Worm (Caenorhabditis elegans): ENCODE data around the gene srw-108.

The srw-108 gene

DNA sequence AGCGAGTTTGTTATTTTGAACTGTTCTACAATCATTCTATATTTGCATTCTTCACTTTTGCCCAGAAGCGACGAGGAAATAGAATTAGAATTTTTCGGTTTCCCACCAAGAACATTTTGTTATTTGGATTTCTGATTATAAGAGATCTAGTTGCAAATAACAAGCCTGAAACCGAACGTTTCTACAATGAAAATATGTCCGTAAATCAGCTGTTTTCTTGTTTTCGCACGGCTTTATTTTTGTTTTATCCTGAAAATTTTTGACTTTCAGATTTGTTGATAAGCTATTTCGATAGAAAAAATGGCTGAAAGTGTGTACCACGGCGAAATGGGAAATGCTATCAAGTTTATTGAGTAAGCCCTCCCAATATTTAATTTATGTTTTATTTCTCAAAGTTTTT, at the start of gene srw-108:
Gene srw-108 (plus strand): TSS at position 301 of the 400 bp plus-strand sequence.
- no peak for TF ChIP-seq ref-1 (GFP tag; conservative IDR thresholded peaks at IDR 0.05)
- TF ChIP-seq med-1 (GFP tag; optimal IDR thresholded peaks at IDR 0.05; ENCODE audit: insufficient read depth), result no peak
- no peak for TF ChIP-seq ztf-23 (GFP tag; IDR thresholded peaks at IDR 0.05)
- TF ChIP-seq cog-1 (tag; optimal IDR thresholded peaks at IDR 0.05), result no peak
- no peak for TF ChIP-seq klf-2 (GFP tag; conservative IDR thresholded peaks at IDR 0.05)
- TF ChIP-seq T22C8.4 (GFP tag; IDR thresholded peaks at IDR 0.05), result no peak
- no peak for TF ChIP-seq flt-1 (GFP tag; IDR thresholded peaks at IDR 0.05)
- no peak for TF ChIP-seq tab-1 (GFP tag; IDR thresholded peaks at IDR 0.05)
- TF ChIP-seq ztf-29 (GFP tag; IDR thresholded peaks at IDR 0.05), result no peak

DNA sequence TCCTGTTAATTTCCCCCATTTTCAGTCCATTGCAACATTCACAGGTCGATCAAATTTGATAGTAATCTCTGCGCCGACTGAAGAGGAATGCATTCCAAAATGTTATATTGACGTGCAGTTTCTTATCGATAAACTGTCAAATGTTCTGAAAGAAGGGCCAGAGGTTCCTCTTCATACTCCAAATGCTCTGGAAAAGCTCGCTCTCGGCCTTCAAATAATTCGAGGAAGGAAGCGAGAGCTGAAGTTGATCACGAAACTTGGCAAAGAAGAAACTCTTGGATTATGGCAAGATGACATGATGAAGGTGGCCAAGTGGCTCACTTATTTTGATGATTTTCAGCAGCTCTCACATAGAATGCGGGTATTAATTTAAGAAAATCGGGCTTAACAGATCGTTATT, 48.7 kb upstream of the srw-108 start:
- TF ChIP-seq ztf-29 (GFP tag; IDR thresholded peaks at IDR 0.05) (no peak), klf-2 (GFP tag; conservative IDR thresholded peaks at IDR 0.05) (no peak), flt-1 (GFP tag; IDR thresholded peaks at IDR 0.05) (no peak), T22C8.4 (GFP tag; IDR thresholded peaks at IDR 0.05) (no peak), tab-1 (GFP tag; IDR thresholded peaks at IDR 0.05) (no peak), cog-1 (tag; optimal IDR thresholded peaks at IDR 0.05) (no peak), ztf-23 (GFP tag; IDR thresholded peaks at IDR 0.05) (no peak), ref-1 (GFP tag; conservative IDR thresholded peaks at IDR 0.05) (no peak), med-1 (GFP tag; optimal IDR thresholded peaks at IDR 0.05; ENCODE audit: insufficient read depth) (no peak)

DNA sequence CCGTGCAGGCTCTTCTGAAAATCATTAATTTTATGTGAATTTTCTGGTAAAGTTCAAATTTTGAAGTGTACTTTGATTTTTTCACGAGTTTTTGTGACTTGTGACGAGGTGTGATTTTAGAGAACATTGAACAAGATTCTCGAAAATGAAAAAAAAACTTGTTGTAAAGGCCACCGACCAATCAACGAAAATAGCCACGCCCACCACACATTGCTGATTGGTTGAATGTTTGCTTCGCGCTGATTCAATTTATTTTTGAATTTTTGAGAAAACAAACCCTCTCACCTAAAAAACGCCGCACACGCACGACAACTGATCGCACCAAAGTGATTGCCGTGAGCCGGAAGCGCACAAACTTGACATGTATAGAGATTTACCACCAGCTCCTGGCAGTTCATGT, 44.8 kb upstream of the srw-108 start:
- TF ChIP-seq flt-1 (GFP tag; IDR thresholded peaks at IDR 0.05) (no peak), ztf-23 (GFP tag; IDR thresholded peaks at IDR 0.05) (no peak), ref-1 (GFP tag; conservative IDR thresholded peaks at IDR 0.05) (no peak), ztf-29 (GFP tag; IDR thresholded peaks at IDR 0.05) (no peak), T22C8.4 (GFP tag; IDR thresholded peaks at IDR 0.05) (no peak), klf-2 (GFP tag; conservative IDR thresholded peaks at IDR 0.05) (no peak), cog-1 (tag; optimal IDR thresholded peaks at IDR 0.05) (no peak), med-1 (GFP tag; optimal IDR thresholded peaks at IDR 0.05; ENCODE audit: insufficient read depth) (no peak), tab-1 (GFP tag; IDR thresholded peaks at IDR 0.05) (no peak)

DNA sequence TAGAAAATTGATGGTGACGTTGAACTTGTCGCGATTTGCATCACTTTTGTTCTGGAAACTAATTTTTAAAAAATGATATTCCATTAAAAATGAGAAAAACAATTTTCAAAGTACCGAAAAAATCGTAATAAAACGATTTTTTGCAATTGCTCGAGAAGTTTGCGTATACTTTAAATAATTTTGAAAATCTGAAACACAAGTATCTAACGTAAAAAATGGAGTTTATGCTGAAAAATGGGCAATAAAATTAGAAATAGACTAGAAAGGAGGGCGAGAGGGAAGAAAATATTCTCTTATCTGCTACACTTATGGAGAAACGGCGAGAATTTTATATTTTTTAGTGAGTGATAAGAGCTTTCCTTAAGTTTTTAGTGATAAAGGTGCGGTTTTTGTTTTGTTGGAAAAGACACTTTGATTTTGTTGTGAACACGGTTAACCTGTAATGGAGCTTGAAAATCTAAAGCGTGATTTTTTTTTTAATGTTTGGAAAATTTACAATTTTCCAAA, 44.4 kb upstream of the srw-108 start, which contains the start of gene nhr-130:
Gene nhr-130 (minus strand): TSS at position 51 of the 507 bp plus-strand sequence.
- TF ChIP-seq cog-1 (tag; optimal IDR thresholded peaks at IDR 0.05), result no peak
- no peak for TF ChIP-seq ztf-29 (GFP tag; IDR thresholded peaks at IDR 0.05)
- TF ChIP-seq flt-1 (GFP tag; IDR thresholded peaks at IDR 0.05), result no peak
- no peak for TF ChIP-seq tab-1 (GFP tag; IDR thresholded peaks at IDR 0.05)

DNA sequence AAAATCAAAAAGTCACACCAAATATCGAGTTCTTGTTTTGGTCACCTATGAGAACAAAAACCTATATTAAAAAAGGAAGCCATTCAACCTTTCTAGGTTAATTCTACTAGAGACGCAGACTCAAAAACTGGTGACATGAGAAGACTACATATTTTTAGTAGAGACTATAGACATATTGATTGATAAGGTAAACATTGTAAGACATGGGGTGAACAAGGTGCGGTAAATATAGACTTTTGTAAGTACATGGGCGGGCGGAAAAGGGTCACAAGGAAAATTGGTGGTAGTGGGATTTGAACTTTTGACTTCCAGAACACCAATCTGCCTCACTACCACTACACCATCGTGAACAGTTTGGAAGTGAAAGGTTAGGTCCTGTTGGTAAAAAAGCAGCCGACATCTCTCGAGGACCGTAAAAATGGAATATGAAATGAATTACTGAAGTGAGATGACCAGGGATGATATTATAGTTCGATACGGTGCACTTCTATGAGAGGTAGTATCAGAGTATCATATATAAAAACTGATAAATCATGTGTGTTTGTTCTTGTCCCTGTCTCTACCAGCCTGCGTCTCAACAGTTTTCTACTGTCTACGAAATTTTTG, 43.3 kb upstream of the srw-108 start, which contains the start of gene nhr-212:
Gene nhr-212 (plus strand): TSS at position 573 of the 606 bp plus-strand sequence.
- TF ChIP-seq klf-2 (GFP tag; conservative IDR thresholded peaks at IDR 0.05) (no peak), T22C8.4 (GFP tag; IDR thresholded peaks at IDR 0.05) (no peak), ztf-29 (GFP tag; IDR thresholded peaks at IDR 0.05) (no peak), med-1 (GFP tag; optimal IDR thresholded peaks at IDR 0.05; ENCODE audit: insufficient read depth) (no peak), cog-1 (tag; optimal IDR thresholded peaks at IDR 0.05) (no peak), ref-1 (GFP tag; conservative IDR thresholded peaks at IDR 0.05) (no peak), ztf-23 (GFP tag; IDR thresholded peaks at IDR 0.05) (no peak), tab-1 (GFP tag; IDR thresholded peaks at IDR 0.05) (no peak), flt-1 (GFP tag; IDR thresholded peaks at IDR 0.05) (no peak)

DNA sequence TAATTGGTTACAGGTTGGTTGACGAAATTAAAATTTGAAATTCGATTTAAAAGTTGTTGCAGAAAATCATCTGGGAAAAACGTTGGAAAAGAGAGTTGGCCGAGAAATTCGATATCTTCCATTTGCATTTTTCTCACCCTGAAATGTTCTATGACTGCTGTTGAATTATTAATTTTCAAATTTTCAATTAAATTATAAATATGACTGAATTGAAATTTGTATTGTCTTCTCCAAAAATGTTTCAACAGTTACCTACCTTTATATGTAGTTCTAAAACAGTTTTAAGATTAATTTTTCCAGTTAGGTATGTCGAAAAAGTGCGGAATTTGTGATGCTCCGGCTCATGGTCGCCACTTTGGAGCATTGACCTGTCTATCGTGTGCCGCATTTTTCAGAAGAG, 41.0 kb upstream of the srw-108 start, which contains the start of gene nhr-211:
Gene nhr-211 (plus strand): TSS at position 301 of the 400 bp plus-strand sequence.
- no peak for TF ChIP-seq klf-2 (GFP tag; conservative IDR thresholded peaks at IDR 0.05)
- TF ChIP-seq T22C8.4 (GFP tag; IDR thresholded peaks at IDR 0.05), result no peak
- TF ChIP-seq med-1 (GFP tag; optimal IDR thresholded peaks at IDR 0.05; ENCODE audit: insufficient read depth), result no peak
- TF ChIP-seq cog-1 (tag; optimal IDR thresholded peaks at IDR 0.05), result no peak
- no peak for TF ChIP-seq flt-1 (GFP tag; IDR thresholded peaks at IDR 0.05)
- no peak for TF ChIP-seq ztf-29 (GFP tag; IDR thresholded peaks at IDR 0.05)
- TF ChIP-seq ztf-23 (GFP tag; IDR thresholded peaks at IDR 0.05), result no peak
- no peak for TF ChIP-seq ref-1 (GFP tag; conservative IDR thresholded peaks at IDR 0.05)
- TF ChIP-seq tab-1 (GFP tag; IDR thresholded peaks at IDR 0.05), result no peak

DNA sequence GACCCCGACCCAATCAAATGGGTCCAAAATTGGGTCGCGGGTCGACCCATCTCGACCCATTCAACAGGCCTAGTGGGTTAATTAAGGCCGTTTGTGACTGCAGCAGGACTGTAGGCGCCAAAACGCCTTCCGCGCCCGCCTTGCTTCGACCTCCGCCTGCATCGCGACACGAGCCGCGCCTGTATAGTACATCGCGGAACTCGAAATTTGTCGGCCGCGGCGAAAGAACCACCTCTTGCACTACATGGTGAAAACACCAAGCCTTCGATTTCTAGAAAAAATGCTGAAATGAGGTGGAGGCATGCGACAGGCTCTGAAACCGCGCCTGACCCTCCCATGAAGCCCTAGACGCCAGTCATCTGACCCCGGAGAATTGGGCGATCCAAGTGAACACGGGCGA, 39.7 kb upstream of the srw-108 start:
- TF ChIP-seq tab-1 (GFP tag; IDR thresholded peaks at IDR 0.05) (no peak), ztf-23 (GFP tag; IDR thresholded peaks at IDR 0.05) (no peak), ref-1 (GFP tag; conservative IDR thresholded peaks at IDR 0.05) (no peak)

DNA sequence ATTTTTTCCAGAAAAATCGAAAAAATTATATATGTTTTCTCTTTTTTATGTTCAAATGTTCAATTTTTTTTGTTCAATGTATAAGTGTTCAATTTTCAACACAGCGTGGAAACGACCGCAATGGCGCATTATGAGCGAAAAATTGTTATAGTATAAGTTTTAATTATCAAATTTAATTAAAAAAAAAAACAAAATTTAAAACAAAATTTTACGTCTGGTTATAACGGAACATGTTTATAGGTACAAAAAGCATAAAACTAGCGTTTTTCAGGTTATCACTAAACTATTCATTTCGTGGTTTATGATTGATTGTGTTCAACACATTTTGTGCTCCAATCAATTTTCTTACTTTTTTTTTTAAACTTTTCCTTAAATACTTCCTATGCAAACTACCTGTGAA, 38.4 kb upstream of the srw-108 start, which contains the start of gene nhr-106:
Gene nhr-106 (plus strand): TSS at position 301 of the 400 bp plus-strand sequence.
- TF ChIP-seq ztf-23 (GFP tag; IDR thresholded peaks at IDR 0.05) (no peak), cog-1 (tag; optimal IDR thresholded peaks at IDR 0.05) (no peak)

DNA sequence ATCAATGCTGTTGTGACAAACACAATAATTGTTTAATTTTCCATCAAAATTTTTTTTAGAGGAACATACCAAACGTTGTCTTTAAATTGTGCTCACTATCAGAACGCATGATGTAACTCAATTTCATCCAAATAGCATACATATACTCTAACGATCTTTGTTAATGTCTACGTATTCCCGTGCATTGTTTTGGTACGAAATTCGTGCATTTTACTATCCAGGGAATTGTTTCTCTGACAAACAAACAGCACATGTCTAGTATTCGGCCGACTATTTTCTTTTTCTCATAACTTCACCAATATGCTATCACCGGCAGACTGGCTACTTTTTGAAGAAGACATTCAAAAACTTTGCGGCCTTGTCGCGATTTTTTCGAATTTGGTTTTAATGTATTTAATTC, 36.3 kb upstream of the srw-108 start, which contains the start of gene str-196:
Gene str-196 (plus strand): TSS at position 301 of the 400 bp plus-strand sequence.
- no peak for TF ChIP-seq flt-1 (GFP tag; IDR thresholded peaks at IDR 0.05)
- TF ChIP-seq ztf-23 (GFP tag; IDR thresholded peaks at IDR 0.05), result no peak
- no peak for TF ChIP-seq ztf-29 (GFP tag; IDR thresholded peaks at IDR 0.05)
- TF ChIP-seq klf-2 (GFP tag; conservative IDR thresholded peaks at IDR 0.05), result no peak
- no peak for TF ChIP-seq med-1 (GFP tag; optimal IDR thresholded peaks at IDR 0.05; ENCODE audit: insufficient read depth)
- no peak for TF ChIP-seq T22C8.4 (GFP tag; IDR thresholded peaks at IDR 0.05)
- TF ChIP-seq tab-1 (GFP tag; IDR thresholded peaks at IDR 0.05), result no peak
- TF ChIP-seq cog-1 (tag; optimal IDR thresholded peaks at IDR 0.05), result no peak
- no peak for TF ChIP-seq ref-1 (GFP tag; conservative IDR thresholded peaks at IDR 0.05)

DNA sequence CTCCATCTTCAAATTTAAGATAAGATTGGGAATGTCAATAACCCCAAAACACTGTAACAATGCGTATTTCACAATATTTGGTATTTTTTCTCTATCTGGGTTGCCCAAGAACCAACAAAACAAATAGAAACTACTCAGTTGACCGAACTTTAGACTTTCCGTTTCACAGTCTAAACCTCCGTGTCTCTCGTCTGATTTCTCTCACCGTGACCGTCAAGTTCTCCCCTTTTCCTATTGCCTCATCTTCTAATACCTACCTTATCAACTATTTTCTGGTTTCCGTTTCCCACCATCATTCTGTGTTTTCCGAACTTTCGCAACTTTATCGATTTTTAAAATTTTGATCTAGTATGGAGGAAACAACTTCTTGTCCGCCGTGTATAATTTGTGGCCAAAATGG, 33.4 kb upstream of the srw-108 start, which contains the start of gene nhr-131:
Gene nhr-131 (plus strand): TSS at position 87 of the 400 bp plus-strand sequence.
- no peak for TF ChIP-seq klf-2 (GFP tag; conservative IDR thresholded peaks at IDR 0.05)
- no peak for TF ChIP-seq tab-1 (GFP tag; IDR thresholded peaks at IDR 0.05)
- TF ChIP-seq T22C8.4 (GFP tag; IDR thresholded peaks at IDR 0.05), result 0 out of 2 replicates have a peak, but pooled peaks have one; percentile 29
